Fruit fly (Drosophila melanogaster) whole organism, embryonic: ENCODE data around the gene Hrs.
A peak's percentile ranks its signal among the peaks of the same experiment; 100 is the strongest.

Experiments used
- ATbp ChIP-seq: fragments of 200-800 bp; sonication (Bioruptor generic); optimal IDR thresholded peaks from 2 replicates; lab custom pipeline; 2017; ENCODE audit warnings: missing biosample characterization, mild to moderate bottlenecking, missing genetic modification characterization, missing genetic modification reagents
- CG11085 ChIP-seq: fragments of 200-800 bp; sonication (Bioruptor generic); IDR thresholded peaks from 2 replicates; pipeline ENCODE4 v1.3.6; 2022; ENCODE audit warnings: missing biosample characterization, missing genetic modification characterization
- CG14014 ChIP-seq: fragments of 200-800 bp; sonication (Bioruptor generic); IDR thresholded peaks from 2 replicates; pipeline ENCODE4 v1.3.6; 2022; ENCODE audit warnings: missing biosample characterization, missing genetic modification characterization
- CG15479 ChIP-seq: fragments of 200-800 bp; sonication (Bioruptor generic); optimal IDR thresholded peaks from 3 replicates; lab custom pipeline; 2019; ENCODE audit warnings: missing biosample characterization, mild to moderate bottlenecking, missing genetic modification characterization, moderate library complexity
- CG1647 ChIP-seq: fragments of 200-800 bp; sonication (Bioruptor generic); optimal IDR thresholded peaks from 3 replicates; lab custom pipeline; 2016; ENCODE audit warnings: missing biosample characterization, missing genetic modification characterization
- CG16813 ChIP-seq: fragments of 200-800 bp; sonication (Bioruptor generic); IDR thresholded peaks from 3 replicates; pipeline ENCODE4 v1.3.6; 2022; ENCODE audit warnings: missing biosample characterization, missing genetic modification characterization; ENCODE audit not compliant: partially characterized antibody
- CG1792 ChIP-seq: fragments of 200-800 bp; sonication (Bioruptor generic); optimal IDR thresholded peaks from 2 replicates; lab custom pipeline; 2016; ENCODE audit warnings: missing biosample characterization, missing genetic modification characterization
- CG2202 ChIP-seq: fragments of 200-800 bp; sonication (Bioruptor generic); optimal IDR thresholded peaks from 2 replicates; lab custom pipeline; 2018; ENCODE audit warnings: missing biosample characterization, mild to moderate bottlenecking, missing genetic modification characterization
- CG2875 ChIP-seq: fragments of 200-800 bp; sonication (Bioruptor generic); optimal IDR thresholded peaks from 2 replicates; lab custom pipeline; 2017; ENCODE audit warnings: missing biosample characterization, mild to moderate bottlenecking, missing genetic modification characterization, missing genetic modification reagents
- CG5180 ChIP-seq: fragments of 200-800 bp; sonication (Bioruptor generic); optimal IDR thresholded peaks from 3 replicates; lab custom pipeline; 2017; ENCODE audit warnings: missing biosample characterization, missing genetic modification characterization, mild to moderate bottlenecking, moderate library complexity, missing genetic modification reagents
- CG7357 ChIP-seq: fragments of 200-800 bp; sonication (Bioruptor generic); IDR thresholded peaks from 3 replicates; pipeline ENCODE4 v1.3.6; 2022; ENCODE audit warnings: missing biosample characterization, missing genetic modification characterization
- CG7987 ChIP-seq: fragments of 200-800 bp; sonication (Bioruptor generic); optimal IDR thresholded peaks from 2 replicates; lab custom pipeline; 2018; ENCODE audit warnings: missing biosample characterization, mild to moderate bottlenecking, missing genetic modification characterization, moderate library complexity
- CG8478 ChIP-seq: fragments of >200 bp; optimal IDR thresholded peaks from 2 replicates; lab custom pipeline; 2018
- CG8924 ChIP-seq: fragments of 200-800 bp; optimal IDR thresholded peaks from 3 replicates; lab custom pipeline; 2019; ENCODE audit warnings: missing biosample characterization, mild to moderate bottlenecking, missing genetic modification characterization, moderate library complexity
- CG8944 ChIP-seq: fragments of 200-800 bp; sonication (Bioruptor generic); optimal IDR thresholded peaks from 3 replicates; lab custom pipeline; 2016; ENCODE audit warnings: missing biosample characterization, missing genetic modification characterization
- CG9437 ChIP-seq: fragments of 200-800 bp; sonication (Bioruptor generic); optimal IDR thresholded peaks from 2 replicates; lab custom pipeline; 2018; ENCODE audit warnings: missing biosample characterization, mild to moderate bottlenecking, missing genetic modification characterization
- CG9797 ChIP-seq: fragments of 200-800 bp; sonication (Bioruptor generic); optimal IDR thresholded peaks from 3 replicates; lab custom pipeline; 2018; ENCODE audit warnings: missing biosample characterization, mild to moderate bottlenecking, missing genetic modification characterization
- CoRest ChIP-seq: fragments of 200-800 bp; sonication (Bioruptor generic); optimal IDR thresholded peaks from 3 replicates; lab custom pipeline; 2018; ENCODE audit warnings: missing biosample characterization, mild to moderate bottlenecking, missing genetic modification characterization, moderate library complexity
- Dek ChIP-seq: fragments of 200-800 bp; sonication (Bioruptor generic); optimal IDR thresholded peaks from 3 replicates; lab custom pipeline; 2019; ENCODE audit warnings: missing biosample characterization, mild to moderate bottlenecking, missing genetic modification characterization, moderate library complexity
- Hmx ChIP-seq: fragments of 200-800 bp; sonication (Bioruptor generic); optimal IDR thresholded peaks from 2 replicates; lab custom pipeline; 2016; ENCODE audit warnings: missing biosample characterization, missing genetic modification characterization
- MTF-1 ChIP-seq: fragments of 200-800 bp; sonication (Bioruptor generic); optimal IDR thresholded peaks from 2 replicates; lab custom pipeline; 2018; ENCODE audit warnings: missing biosample characterization, mild to moderate bottlenecking, missing genetic modification characterization, borderline replicate concordance
- Meics ChIP-seq: fragments of 200-800 bp; sonication (Bioruptor generic); optimal IDR thresholded peaks from 2 replicates; lab custom pipeline; 2017; ENCODE audit warnings: missing biosample characterization, mild to moderate bottlenecking, missing genetic modification characterization
- Side ChIP-seq: fragments of 200-800 bp; sonication (Bioruptor generic); optimal IDR thresholded peaks from 2 replicates; lab custom pipeline; 2016; ENCODE audit warnings: missing biosample characterization, missing genetic modification characterization
- Sox102F ChIP-seq: fragments of 200-800 bp; sonication (Bioruptor generic); optimal IDR thresholded peaks from 2 replicates; lab custom pipeline; 2018; ENCODE audit warnings: missing biosample characterization, mild to moderate bottlenecking, missing genetic modification characterization, moderate library complexity
- YL-1 ChIP-seq: fragments of 200-800 bp; sonication (Bioruptor generic); optimal IDR thresholded peaks from 3 replicates; lab custom pipeline; 2017; ENCODE audit warnings: missing biosample characterization, mild to moderate bottlenecking, missing genetic modification characterization
- bigmax ChIP-seq: fragments of 200-800 bp; sonication (Bioruptor generic); optimal IDR thresholded peaks from 2 replicates; lab custom pipeline; 2018; ENCODE audit warnings: missing biosample characterization, mild to moderate bottlenecking, missing genetic modification characterization
- bsh ChIP-seq, 2 experiments: fragments of 200-800 bp; sonication (Bioruptor generic); optimal IDR thresholded peaks; 2 replicates each; lab custom pipeline; 2017 to 2018; ENCODE audit warnings: mild to moderate bottlenecking in 2 of 2, missing biosample characterization in 2 of 2, missing genetic modification characterization in 2 of 2, moderate library complexity in 1 of 2
- cas ChIP-seq: fragments of 200-800 bp; sonication (Bioruptor generic); IDR thresholded peaks from 2 replicates; pipeline ENCODE4 v1.3.6; 2022; ENCODE audit warnings: missing biosample characterization, missing genetic modification characterization
- cato ChIP-seq: fragments of 200-800 bp; sonication (Bioruptor generic); optimal IDR thresholded peaks from 2 replicates; lab custom pipeline; 2016; ENCODE audit warnings: missing biosample characterization, missing genetic modification characterization, borderline replicate concordance
- chm ChIP-seq: fragments of 200-800 bp; sonication (Bioruptor generic); IDR thresholded peaks from 2 replicates; pipeline ENCODE4 v1.3.6; 2022; ENCODE audit warnings: missing biosample characterization, missing genetic modification characterization
- croc ChIP-seq: fragments of 200-800 bp; sonication (Bioruptor generic); conservative IDR thresholded peaks from 3 replicates; pipeline ENCODE4 v1.3.6; 2022; ENCODE audit warnings: missing biosample characterization, missing genetic modification characterization
- en ChIP-seq: fragments of 200-800 bp; sonication (Bioruptor generic); optimal IDR thresholded peaks from 2 replicates; lab custom pipeline; 2016; ENCODE audit warnings: missing biosample characterization, missing genetic modification characterization
- fd3F ChIP-seq: fragments of 200-800 bp; sonication (Bioruptor generic); optimal IDR thresholded peaks from 2 replicates; lab custom pipeline; 2018; ENCODE audit warnings: missing biosample characterization, mild to moderate bottlenecking, missing genetic modification characterization, moderate library complexity
- gro ChIP-seq: fragments of 200-800 bp; sonication (Bioruptor generic); optimal IDR thresholded peaks from 2 replicates; lab custom pipeline; 2016; ENCODE audit warnings: missing biosample characterization, missing genetic modification characterization
- gsb ChIP-seq: fragments of 200-800 bp; sonication (Bioruptor generic); IDR thresholded peaks from 2 replicates; pipeline ENCODE4 v1.3.6; 2022; ENCODE audit warnings: missing biosample characterization, missing genetic modification characterization
- h ChIP-seq: fragments of >200 bp; optimal IDR thresholded peaks from 2 replicates; lab custom pipeline; 2017
- her ChIP-seq: fragments of 200-800 bp; sonication (Bioruptor generic); optimal IDR thresholded peaks from 2 replicates; lab custom pipeline; 2016; ENCODE audit warnings: missing biosample characterization, missing genetic modification characterization
- jing ChIP-seq: fragments of 200-800 bp; sonication (Bioruptor generic); optimal IDR thresholded peaks from 2 replicates; lab custom pipeline; 2018; ENCODE audit warnings: missing biosample characterization, mild to moderate bottlenecking, missing genetic modification characterization
- klu ChIP-seq: fragments of 200-800 bp; sonication (Bioruptor generic); IDR thresholded peaks from 2 replicates; pipeline ENCODE4 v1.3.6; 2022; ENCODE audit warnings: missing biosample characterization, missing genetic modification characterization
- mld ChIP-seq: fragments of 200-800 bp; sonication (Bioruptor generic); IDR thresholded peaks from 3 replicates; pipeline ENCODE4 v1.3.6; 2022; ENCODE audit warnings: missing biosample characterization, missing genetic modification characterization; ENCODE audit not compliant: partially characterized antibody
- nom ChIP-seq: fragments of 200-800 bp; sonication (Bioruptor generic); optimal IDR thresholded peaks from 2 replicates; lab custom pipeline; 2017; ENCODE audit warnings: missing biosample characterization, missing genetic modification characterization, mild to moderate bottlenecking, moderate library complexity, missing genetic modification reagents
- otp ChIP-seq: fragments of 200-800 bp; sonication (Bioruptor generic); IDR thresholded peaks from 3 replicates; pipeline ENCODE4, ENCODE4 v1.3.6; 2022; ENCODE audit warnings: missing biosample characterization, missing genetic modification characterization
- pnt ChIP-seq: fragments of 200-800 bp; sonication (Bioruptor generic); optimal IDR thresholded peaks from 3 replicates; lab custom pipeline; 2016; ENCODE audit warnings: missing biosample characterization, missing genetic modification characterization
- rib ChIP-seq: fragments of 200-800 bp; sonication (Bioruptor generic); IDR thresholded peaks from 2 replicates; pipeline ENCODE4 v1.3.6; 2022; ENCODE audit warnings: missing biosample characterization, missing genetic modification characterization
- row ChIP-seq: fragments of 200-800 bp; sonication (Bioruptor generic); IDR thresholded peaks from 3 replicates; pipeline ENCODE4 v1.3.6; 2022; ENCODE audit warnings: missing biosample characterization, missing genetic modification characterization
- sens ChIP-seq: fragments of 200-800 bp; sonication (Bioruptor generic); peaks from one replicate; lab custom pipeline; 2016; ENCODE audit warnings: missing biosample characterization, missing genetic modification characterization
- seq ChIP-seq: fragments of 200-800 bp; sonication (Bioruptor generic); IDR thresholded peaks from 2 replicates; pipeline ENCODE4 v1.3.6; 2022; ENCODE audit warnings: missing biosample characterization, missing genetic modification characterization
- slou ChIP-seq: fragments of 200-800 bp; sonication (Bioruptor generic); optimal IDR thresholded peaks from 3 replicates; lab custom pipeline; 2016; ENCODE audit warnings: missing biosample characterization, missing genetic modification characterization
- sqz ChIP-seq: fragments of 200-800 bp; sonication (Bioruptor generic); optimal IDR thresholded peaks from 3 replicates; lab custom pipeline; 2018; ENCODE audit warnings: missing biosample characterization, mild to moderate bottlenecking, missing genetic modification characterization
- tgo ChIP-seq: fragments of 200-800 bp; sonication (Bioruptor generic); IDR thresholded peaks from 3 replicates; pipeline ENCODE4 v1.3.6; 2022; ENCODE audit warnings: missing biosample characterization, missing genetic modification characterization

The Hrs gene

DNA sequence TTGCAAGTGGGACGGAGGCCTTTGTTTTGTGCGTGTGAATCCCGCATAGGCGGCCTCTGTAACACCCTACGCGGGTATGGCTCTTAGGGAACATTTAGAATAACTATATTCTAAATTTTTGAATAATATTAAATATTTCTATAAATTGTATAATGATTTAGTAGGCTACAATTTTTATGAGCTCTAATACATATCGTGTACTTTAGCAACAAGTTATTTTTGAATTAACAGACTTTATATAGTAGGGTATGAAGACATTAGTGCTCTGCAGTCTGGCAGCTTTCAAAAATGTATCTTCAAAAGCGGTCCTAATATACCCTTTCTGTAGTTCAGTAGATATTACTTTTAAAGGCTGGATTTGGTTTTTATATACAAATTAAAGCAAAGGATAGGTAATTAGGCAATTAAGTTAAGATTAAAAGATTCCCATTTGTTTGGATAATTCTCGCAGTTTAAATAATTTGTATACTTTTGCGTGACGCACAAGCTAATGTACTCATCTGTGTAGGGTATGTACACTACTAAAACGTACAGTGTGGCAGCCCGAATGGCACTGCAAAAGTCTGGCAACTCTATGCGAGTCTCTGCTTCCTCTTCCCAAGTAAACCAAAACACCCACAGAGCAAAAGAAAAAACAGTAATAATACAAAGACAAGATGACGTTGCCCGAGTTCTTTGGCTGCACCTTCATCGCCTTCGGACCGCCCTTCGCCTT lies 26.0 kb downstream of the Hrs start, which contains the start of the genes Snx21 and aph-1:
Snx21 (minus strand) TSS at position 7 of the 715 bp plus-strand sequence.
aph-1 (plus strand) TSS at position 575 of the 715 bp plus-strand sequence.
- TF ChIP-seq en (GFP tag; lab: Kevin White, UChicago) (peak; percentile 72), bigmax (GFP tag; lab: Kevin White, UChicago) (no peak), CG1647 (GFP tag; lab: Kevin White, UChicago) (peak; percentile 81), tgo (peak; percentile 90), Side (peak; percentile 90), gro (GFP tag; lab: Kevin White, UChicago) (peak; percentile 78), MTF-1 (GFP tag; lab: Kevin White, UChicago) (peak; percentile 50), chm (GFP tag; lab: Robert Waterston, UW) (peak; percentile 63; the same call in 1 of the 2 replicates), sqz (peak; percentile 92), croc (GFP tag; lab: Robert Waterston, UW) (peak; percentile 83), CoRest (peak; percentile 95), nom (peak; percentile 67), CG16813 (peak; percentile 18; the same call in 1 of the 3 replicates), gsb (GFP tag; lab: Robert Waterston, UW) (no peak; the same call in 1 of the 2 replicates), pnt (GFP tag; lab: Kevin White, UChicago) (peak; percentile 89), CG8944 (GFP tag; lab: Kevin White, UChicago) (peak; percentile 91), CG8478 (lab: Kevin White, UChicago) (no peak), ATbp (GFP tag; lab: Kevin White, UChicago) (peak; percentile 88), mld (GFP tag; lab: Robert Waterston, UW) (no peak), h (lab: Kevin White, UChicago) (no peak), seq (GFP tag; lab: Robert Waterston, UW) (peak; percentile 87), cas (peak; percentile 59; the same call in 1 of the 2 replicates), CG9437 (GFP tag; lab: Kevin White, UChicago) (peak; percentile 89), CG7987 (peak; percentile 67), CG8924 (tag; lab: Kevin White, UChicago) (peak; percentile 94), YL-1 (GFP tag; lab: Kevin White, UChicago) (peak; percentile 80), CG7357 (GFP tag; lab: Robert Waterston, UW) (peak; percentile 84; the same call in 2 of the 3 replicates), otp (GFP tag; lab: Robert Waterston, UW) (peak; percentile 56; the same call in 2 of the 3 replicates), klu (peak; percentile 86), CG9797 (GFP tag; lab: Kevin White, UChicago) (peak; percentile 13), cato (GFP tag; lab: Kevin White, UChicago) (peak; percentile 90), Dek (peak; percentile 91), CG5180 (peak; percentile 74), CG2875 (peak; percentile 81), fd3F (GFP tag; lab: Kevin White, UChicago) (peak; percentile 88), sens (peak; percentile 98), Hmx (peak; percentile 77), Meics (GFP tag; lab: Kevin White, UChicago) (peak; percentile 93), rib (peak; percentile 69), CG15479 (GFP tag; lab: Kevin White, UChicago) (no peak), slou (peak; percentile 84), CG11085 (peak; percentile 67), CG14014 (peak; percentile 85), Sox102F (peak; percentile 92), CG2202 (peak; percentile 69), her (peak; percentile 82), bsh (GFP tag; optimal IDR thresholded peaks at IDR 0.05; lab: Kevin White, UChicago) (peak; percentile 64 to 93), row (GFP tag; lab: Robert Waterston, UW) (peak; percentile 100), jing (peak; percentile 65), CG1792 (peak; percentile 76)
